Fruit fly (Drosophila melanogaster): ENCODE data around the gene hdm.

Gene hdm

DNA sequence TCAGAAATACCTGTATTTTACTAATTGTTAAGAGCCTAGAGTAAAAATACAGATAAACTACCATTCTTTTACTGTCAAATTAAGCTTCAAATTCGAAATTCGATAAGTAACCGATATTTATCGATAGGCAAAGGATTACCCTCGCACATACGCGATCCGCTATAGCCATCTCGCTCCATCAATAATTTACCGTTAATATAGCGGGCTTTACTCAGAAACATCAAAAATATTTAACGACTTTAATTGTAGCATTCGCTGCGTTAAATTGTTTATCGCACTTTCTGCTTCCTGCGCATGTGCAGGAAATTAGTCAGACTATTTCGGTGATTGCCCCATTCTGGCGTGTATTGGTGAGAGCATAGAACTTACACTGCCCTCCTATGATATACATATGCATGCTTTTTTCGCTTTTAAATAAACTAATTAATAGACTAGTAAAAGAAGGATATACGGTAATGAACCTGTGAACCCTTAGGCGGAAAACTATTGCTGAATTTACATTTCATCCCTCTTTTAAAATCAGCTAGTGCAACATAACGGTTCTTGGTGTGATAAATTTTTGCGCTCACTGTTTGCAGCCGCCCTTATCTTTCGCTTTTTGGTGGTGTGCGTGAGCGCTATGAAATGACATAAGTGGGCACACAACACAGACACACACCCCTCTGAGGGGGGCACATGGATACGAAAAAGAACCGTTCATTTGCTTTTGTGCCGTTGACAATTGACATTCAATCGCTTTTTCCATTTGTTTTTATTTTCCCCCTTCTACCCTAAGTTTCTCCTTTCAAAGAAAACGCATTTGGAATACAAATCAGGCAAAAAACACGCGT is 11.5 kb downstream of the hdm start, which contains the start of the genes dpr14 and spidey (continued):
- TF ChIP-seq HHEX (GFP tag; optimal IDR thresholded peaks at IDR 0.05) (peak; percentile 93), CG11723 (GFP tag; optimal IDR thresholded peaks at IDR 0.05) (peak; percentile 80), E2f1 (GFP tag; IDR thresholded peaks at IDR 0.05) (peak; percentile 91), CG5245 (GFP tag; optimal IDR thresholded peaks at IDR 0.05) (peak; percentile 74), CG10979 (tag; optimal IDR thresholded peaks at IDR 0.05) (peak; percentile 87), CG12155 (GFP tag; optimal IDR thresholded peaks at IDR 0.05) (peak; percentile 84), CG12769 (tag; optimal IDR thresholded peaks at IDR 0.05) (peak; percentile 95), bsh (GFP tag; optimal IDR thresholded peaks at IDR 0.05) (peak; percentile 44 to 92), Poxn (GFP tag; IDR thresholded peaks at IDR 0.05) (peak; percentile 75), dmrt11E (tag; optimal IDR thresholded peaks at IDR 0.05) (peak; percentile 73), CG5180 (GFP tag; optimal IDR thresholded peaks at IDR 0.05) (peak; percentile 74), Oli (tag; optimal IDR thresholded peaks at IDR 0.05) (peak; percentile 92), CG1792 (GFP tag; optimal IDR thresholded peaks at IDR 0.05) (peak; percentile 90), Blimp-1 (GFP tag; optimal IDR thresholded peaks at IDR 0.05) (peak; percentile 86), CG8359 (GFP tag; optimal IDR thresholded peaks at IDR 0.05; ENCODE audit: borderline replicate concordance) (peak; percentile 63), CG9727 (GFP tag; optimal IDR thresholded peaks at IDR 0.05) (peak; percentile 88), CG3163 (GFP tag; optimal IDR thresholded peaks at IDR 0.05) (peak; percentile 50), CG13624 (GFP tag; optimal IDR thresholded peaks at IDR 0.05) (peak; percentile 88), salm (tag; optimal IDR thresholded peaks at IDR 0.05) (peak; percentile 80), Fer3 (tag; optimal IDR thresholded peaks at IDR 0.05) (peak; percentile 93), br (optimal IDR thresholded peaks at IDR 0.05) (no peak), lbe (GFP tag; optimal IDR thresholded peaks at IDR 0.05) (peak; percentile 71), E2f2 (GFP tag; IDR thresholded peaks at IDR 0.05) (peak; percentile 66), lab (GFP tag; optimal IDR thresholded peaks at IDR 0.05) (peak; percentile 96), pb (GFP tag; optimal IDR thresholded peaks at IDR 0.05) (peak; percentile 22), sob (GFP tag; IDR thresholded peaks at IDR 0.05) (peak; percentile 92), Meics (GFP tag; optimal IDR thresholded peaks at IDR 0.05) (peak; percentile 94), CG9609 (GFP tag; optimal IDR thresholded peaks at IDR 0.05) (peak; percentile 84), CG13287 (GFP tag; IDR thresholded peaks at IDR 0.05; ENCODE audit: partially characterized antibody) (0 out of 2 replicates have a peak, but pooled peaks have one; percentile 32), HLH4C (GFP tag; IDR thresholded peaks at IDR 0.05; ENCODE audit: partially characterized antibody) (peak; percentile 62; the same call in 2 of the 3 replicates), sens (GFP tag) (peak; percentile 97), CG13894 (tag; optimal IDR thresholded peaks at IDR 0.05) (peak; percentile 93), CG32532 (GFP tag; IDR thresholded peaks at IDR 0.05) (peak; percentile 94), stc (GFP tag; IDR thresholded peaks at IDR 0.05) (peak; percentile 86), C15 (GFP tag; IDR thresholded peaks at IDR 0.05) (peak; percentile 71; the same call in 1 of the 3 replicates), sna (GFP tag; IDR thresholded peaks at IDR 0.05; ENCODE audit: partially characterized antibody) (peak; percentile 35; the same call in 1 of the 2 replicates), chinmo (GFP tag; IDR thresholded peaks at IDR 0.05; ENCODE audit: partially characterized antibody) (0 out of 4 replicates have a peak, but pooled peaks have one; percentile 36), CTCF (GFP tag; optimal IDR thresholded peaks at IDR 0.05) (peak; percentile 42), Atf6 (GFP tag; IDR thresholded peaks at IDR 0.05) (peak; percentile 91), CG4424 (GFP tag; optimal IDR thresholded peaks at IDR 0.05) (peak; percentile 86), Adf1 (GFP tag; IDR thresholded peaks at IDR 0.05) (peak; percentile 83; the same call in 1 of the 2 replicates), CG9437 (GFP tag; optimal IDR thresholded peaks at IDR 0.05) (peak; percentile 76), Side (GFP tag; optimal IDR thresholded peaks at IDR 0.05) (peak; percentile 87), CoRest (tag; optimal IDR thresholded peaks at IDR 0.05) (peak; percentile 92), wor (GFP tag; IDR thresholded peaks at IDR 0.05) (peak; percentile 79), sens-2 (GFP tag; IDR thresholded peaks at IDR 0.05) (peak; percentile 46; the same call in 1 of the 2 replicates), prd (optimal IDR thresholded peaks at IDR 0.05) (no peak), prd (GFP tag; IDR thresholded peaks at IDR 0.05) (peak; percentile 93), CG7745 (tag; optimal IDR thresholded peaks at IDR 0.05) (no peak)
